Worm (Caenorhabditis elegans): ENCODE measurements around the gene F23B2.10.

DNA sequence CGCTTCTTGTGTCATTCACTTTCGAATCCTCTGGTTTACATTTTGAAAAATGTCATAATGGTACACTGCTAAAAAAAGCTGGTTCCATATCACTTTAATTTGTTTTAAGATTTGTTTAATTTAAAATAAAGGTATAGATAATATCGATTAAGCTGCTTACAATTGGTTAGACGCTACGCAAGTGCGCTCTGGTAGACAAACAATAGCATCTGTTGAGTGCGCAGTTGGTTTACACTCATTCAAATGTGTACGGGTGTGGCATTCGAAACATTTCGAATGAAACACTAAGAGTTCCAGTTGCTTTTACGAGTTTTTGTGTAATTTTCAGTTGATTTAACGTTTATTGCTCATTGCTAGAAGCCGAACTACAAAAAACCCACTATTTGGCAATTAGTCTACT, 46.7 kb downstream of the F23B2.10 start:
- TF ChIP-seq mep-1 (tag; optimal IDR thresholded peaks at IDR 0.05) (peak; percentile 83), unc-39 (tag; optimal IDR thresholded peaks at IDR 0.05) (no peak), pha-4 (tag; optimal IDR thresholded peaks at IDR 0.05) (peak; percentile 77), unc-62 (GFP tag; optimal IDR thresholded peaks at IDR 0.05) (peak; percentile 4), nhr-237 (tag; optimal IDR thresholded peaks at IDR 0.05) (peak; percentile 48), lin-13 (tag; optimal IDR thresholded peaks at IDR 0.05) (peak; percentile 32), ces-1 (GFP tag; optimal IDR thresholded peaks at IDR 0.05) (peak; percentile 52), snpc-4 (tag; optimal IDR thresholded peaks at IDR 0.05) (no peak), nhr-76 (tag; optimal IDR thresholded peaks at IDR 0.05) (no peak), mls-2 (tag; optimal IDR thresholded peaks at IDR 0.05) (no peak), elt-3 (tag; optimal IDR thresholded peaks at IDR 0.05) (no peak)

All from whole organism, mixed stage, embryonic.